Worm (Caenorhabditis elegans) whole organism, L4/young adult: ENCODE measurements around the gene C25H3.17.

ENCODE experiments used
- W03F9.2 ChIP-seq: fragments of 150-350 bp; optimal IDR thresholded peaks from 2 replicates; lab custom pipeline; 2014; ENCODE audit warnings: missing biosample characterization, missing genetic modification characterization
- dao-5 ChIP-seq: sonication (generic microtip); optimal IDR thresholded peaks from 2 replicates; lab custom pipeline; 2016; ENCODE audit warnings: missing genotype, missing genetic modification characterization, moderate library complexity, missing compliant biosample characterization
- him-1 ChIP-seq: sonication (generic microtip); optimal IDR thresholded peaks from 2 replicates; lab custom pipeline; 2016; ENCODE audit warnings: missing genotype, missing genetic modification reagents, missing genetic modification characterization, missing compliant biosample characterization

ce11 chrII:5640362-5641079 is 29.0 kb downstream of the C25H3.17 start:
- TF ChIP-seq him-1 (tag; lab: Kevin White, UChicago): no peak
- TF ChIP-seq W03F9.2 (tag; lab: Kevin White, UChicago): no peak
- TF ChIP-seq dao-5 (tag; lab: Kevin White, UChicago): no peak
